Worm (Caenorhabditis elegans) whole organism, midembryonic: ENCODE results near the gene F36F12.3.

Experiments used
- T22C8.4 ChIP-seq: fragments of 200-800 bp; sonication (Bioruptor generic); IDR thresholded peaks from 2 replicates; pipeline ENCODE4 v1.3.6; 2022; ENCODE audit warnings: missing genetic modification characterization, missing compliant biosample characterization
- cog-1 ChIP-seq: sonication (generic microtip); optimal IDR thresholded peaks from 2 replicates; lab custom pipeline; 2016; ENCODE audit warnings: missing genetic modification characterization, missing compliant biosample characterization
- flt-1 ChIP-seq: fragments of 200-800 bp; sonication (Bioruptor generic); IDR thresholded peaks from 2 replicates; pipeline ENCODE4 v1.3.6; 2022; ENCODE audit warnings: missing genetic modification characterization, missing compliant biosample characterization
- klf-2 ChIP-seq: fragments of 200-800 bp; sonication (Bioruptor generic); conservative IDR thresholded peaks from 2 replicates; pipeline ENCODE4 v1.3.6; 2022; ENCODE audit warnings: missing genetic modification reagents, missing genetic modification characterization, missing compliant biosample characterization
- med-1 ChIP-seq: sonication (generic microtip); optimal IDR thresholded peaks from 2 replicates; lab custom pipeline; 2017; ENCODE audit warnings: missing genetic modification characterization, mild to moderate bottlenecking, missing compliant biosample characterization, antibody characterized with exemption, missing genetic modification reagents; ENCODE audit not compliant: insufficient read depth
- ref-1 ChIP-seq: fragments of 200-800 bp; sonication (Bioruptor generic); conservative IDR thresholded peaks from 2 replicates; pipeline ENCODE4 v1.3.6; 2022; ENCODE audit warnings: missing genetic modification reagents, missing genetic modification characterization, missing compliant biosample characterization
- tab-1 ChIP-seq: fragments of 200-800 bp; sonication (Bioruptor generic); IDR thresholded peaks from 2 replicates; pipeline ENCODE4 v1.3.6; 2022; ENCODE audit warnings: missing genetic modification characterization, missing compliant biosample characterization
- ztf-23 ChIP-seq: fragments of 200-800 bp; sonication (Bioruptor generic); IDR thresholded peaks from 2 replicates; pipeline ENCODE4 v1.3.6; 2022; ENCODE audit warnings: missing genetic modification reagents, missing genetic modification characterization, missing compliant biosample characterization
- ztf-29 ChIP-seq: fragments of 200-800 bp; sonication (Bioruptor generic); IDR thresholded peaks from 2 replicates; pipeline ENCODE4 v1.3.6; 2022; ENCODE audit warnings: missing genetic modification reagents, missing genetic modification characterization, missing compliant biosample characterization

The F36F12.3 gene

ce11 chrV:2095772-2096171 lies 10.2 kb downstream of the F36F12.3 start, which contains the start of gene clec-207:
Gene clec-207 (plus strand): TSS chrV:2096072.
- TF ChIP-seq ztf-29 (GFP tag; lab: Robert Waterston, UW) (no peak), med-1 (GFP tag; lab: Kevin White, UChicago) (no peak)

DNA sequence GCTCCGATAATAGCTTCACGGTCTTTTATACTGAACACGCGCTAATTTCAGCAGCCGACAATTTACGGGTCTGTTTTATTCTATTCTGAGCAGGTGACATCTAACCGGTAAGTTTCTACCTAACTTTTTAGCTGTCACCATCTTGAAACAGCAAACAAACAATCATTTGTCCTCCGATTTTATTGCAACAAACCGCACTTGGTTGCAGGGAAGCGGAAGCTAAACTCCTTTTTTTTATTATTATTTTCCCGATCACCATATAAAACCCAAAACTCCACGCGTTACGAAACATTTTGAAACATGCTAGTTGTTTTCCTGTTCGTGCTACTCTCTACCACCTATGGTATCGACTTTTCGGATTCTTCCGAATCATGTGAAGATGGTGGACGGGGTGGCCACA lies 12.1 kb downstream of the F36F12.3 start, which contains the start of gene clec-208:
TSS of gene clec-208 (plus strand) at position 301 of the 400 bp plus-strand sequence.
- TF ChIP-seq med-1 (GFP tag; lab: Kevin White, UChicago) (no peak), ref-1 (GFP tag; lab: Robert Waterston, UW) (no peak), cog-1 (tag; lab: Kevin White, UChicago) (no peak), tab-1 (GFP tag; lab: Robert Waterston, UW) (no peak), ztf-23 (no peak), flt-1 (GFP tag; lab: Robert Waterston, UW) (no peak), T22C8.4 (GFP tag; lab: Robert Waterston, UW) (no peak), klf-2 (GFP tag; lab: Robert Waterston, UW) (no peak), ztf-29 (GFP tag; lab: Robert Waterston, UW) (no peak)

ce11 chrV:2099040-2099439 lies 13.4 kb downstream of the F36F12.3 start, which contains the start of gene F36F12.7:
Gene F36F12.7 (plus strand): TSS chrV:2099340.
- TF ChIP-seq flt-1 (GFP tag; lab: Robert Waterston, UW) (no peak), med-1 (GFP tag; lab: Kevin White, UChicago) (no peak), cog-1 (tag; lab: Kevin White, UChicago) (no peak), ztf-29 (GFP tag; lab: Robert Waterston, UW) (no peak), ztf-23 (no peak), tab-1 (GFP tag; lab: Robert Waterston, UW) (no peak), klf-2 (GFP tag; lab: Robert Waterston, UW) (no peak), T22C8.4 (GFP tag; lab: Robert Waterston, UW) (no peak), ref-1 (GFP tag; lab: Robert Waterston, UW) (no peak)

DNA sequence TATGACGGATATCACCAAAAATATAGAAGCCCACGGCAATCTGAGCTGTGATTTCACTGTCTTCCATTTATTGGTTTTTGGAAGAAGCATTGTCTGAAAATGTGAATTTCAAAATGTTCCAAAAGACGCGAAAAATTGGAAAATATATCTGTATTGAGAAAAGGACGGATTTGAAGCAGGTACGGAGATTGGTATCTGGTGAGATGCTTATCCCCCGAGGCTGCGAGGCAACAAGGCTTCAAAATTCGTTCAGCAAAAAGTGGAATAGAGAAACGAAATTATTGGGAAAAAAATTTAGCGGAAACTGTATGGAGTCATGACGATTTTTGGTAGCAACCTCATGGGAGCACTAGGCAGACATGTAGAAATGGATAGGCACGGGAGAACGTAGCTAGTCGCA lies 17.5 kb downstream of the F36F12.3 start, which contains the start of gene F36F12.1:
TSS of gene F36F12.1 (minus strand) at position 101 of the 400 bp plus-strand sequence.
- TF ChIP-seq flt-1 (GFP tag; lab: Robert Waterston, UW), result no peak
- TF ChIP-seq klf-2 (GFP tag; lab: Robert Waterston, UW), result no peak

DNA sequence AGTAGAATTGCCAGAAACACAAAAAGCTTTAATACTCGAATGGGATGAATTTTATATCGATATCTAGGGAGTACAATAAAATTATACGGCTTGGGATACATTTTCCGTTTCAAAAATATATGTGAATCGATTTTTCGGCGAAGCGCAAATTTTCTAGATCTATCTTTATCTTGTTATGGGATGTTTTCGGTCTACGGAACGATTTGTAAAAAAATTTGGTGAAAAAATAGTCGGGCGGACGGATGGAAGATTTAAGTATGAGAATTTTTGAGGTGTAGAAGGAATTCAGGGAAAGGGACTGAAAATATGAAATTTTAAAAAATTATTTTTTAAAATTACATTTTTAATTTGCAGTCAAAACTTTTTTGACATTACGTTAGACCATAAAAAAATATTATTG lies 20.4 kb downstream of the F36F12.3 start, which contains the start of gene F22F7.4:
TSS of gene F22F7.4 (minus strand) at position 101 of the 400 bp plus-strand sequence.
- TF ChIP-seq ztf-23, result no peak
- TF ChIP-seq flt-1 (GFP tag; lab: Robert Waterston, UW), result no peak

ce11 chrV:2109295-2109694 lies 23.7 kb downstream of the F36F12.3 start, which contains the start of gene ckb-4:
Gene ckb-4 (minus strand): TSS chrV:2109434.
- TF ChIP-seq T22C8.4 (GFP tag; lab: Robert Waterston, UW) (no peak), klf-2 (GFP tag; lab: Robert Waterston, UW) (no peak), ref-1 (GFP tag; lab: Robert Waterston, UW) (no peak), ztf-29 (GFP tag; lab: Robert Waterston, UW) (no peak), cog-1 (tag; lab: Kevin White, UChicago) (no peak), tab-1 (GFP tag; lab: Robert Waterston, UW) (no peak), flt-1 (GFP tag; lab: Robert Waterston, UW) (no peak), ztf-23 (no peak), med-1 (GFP tag; lab: Kevin White, UChicago) (no peak)

ce11 chrV:2110368-2110767 lies 24.8 kb downstream of the F36F12.3 start, which contains the start of gene F22F7.3:
Gene F22F7.3 (plus strand): TSS chrV:2110668.
- TF ChIP-seq T22C8.4 (GFP tag; lab: Robert Waterston, UW), result no peak
- no peak for TF ChIP-seq klf-2 (GFP tag; lab: Robert Waterston, UW)
- no peak for TF ChIP-seq tab-1 (GFP tag; lab: Robert Waterston, UW)
- no peak for TF ChIP-seq flt-1 (GFP tag; lab: Robert Waterston, UW)
- no peak for TF ChIP-seq med-1 (GFP tag; lab: Kevin White, UChicago)
- TF ChIP-seq ref-1 (GFP tag; lab: Robert Waterston, UW), result no peak

- no peak for TF ChIP-seq flt-1 (GFP tag; lab: Robert Waterston, UW)
- TF ChIP-seq klf-2 (GFP tag; lab: Robert Waterston, UW), result no peak
- TF ChIP-seq tab-1 (GFP tag; lab: Robert Waterston, UW), result no peak
- no peak for TF ChIP-seq cog-1 (tag; lab: Kevin White, UChicago)
- TF ChIP-seq med-1 (GFP tag; lab: Kevin White, UChicago), result no peak
- TF ChIP-seq T22C8.4 (GFP tag; lab: Robert Waterston, UW), result no peak
- no peak for TF ChIP-seq ztf-29 (GFP tag; lab: Robert Waterston, UW)
- TF ChIP-seq ref-1 (GFP tag; lab: Robert Waterston, UW), result no peak
- no peak for TF ChIP-seq ztf-23
These were observed 33.0 kb downstream of the F36F12.3 start, which contains the start of gene bgnt-1.2 for ce11 chrV:2118574-2118973. Gene bgnt-1.2 (minus strand): TSS chrV:2118674.

DNA sequence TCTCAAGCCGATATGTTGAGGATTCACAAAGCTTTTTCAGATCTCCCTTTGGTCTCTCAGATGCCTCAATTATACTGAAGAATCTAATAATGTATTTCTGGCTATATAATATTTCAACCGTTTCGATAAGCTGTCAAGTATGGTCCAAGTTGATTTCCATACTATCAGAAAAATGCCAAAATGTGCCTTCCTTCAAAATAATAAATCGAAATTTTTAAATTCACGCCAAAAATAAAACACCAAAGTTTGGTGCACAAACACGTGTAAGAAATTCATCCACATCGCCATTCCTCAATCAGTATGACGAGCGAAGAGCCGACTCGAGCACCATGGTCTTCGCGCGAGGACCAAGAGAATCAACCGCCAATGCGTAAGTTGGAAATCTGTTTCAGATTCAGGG lies 33.9 kb downstream of the F36F12.3 start, which contains the start of gene F22F7.11:
TSS of gene F22F7.11 (plus strand) at position 301 of the 400 bp plus-strand sequence.
- no peak for TF ChIP-seq ref-1 (GFP tag; lab: Robert Waterston, UW)
- no peak for TF ChIP-seq med-1 (GFP tag; lab: Kevin White, UChicago)
- TF ChIP-seq klf-2 (GFP tag; lab: Robert Waterston, UW), result no peak
- no peak for TF ChIP-seq T22C8.4 (GFP tag; lab: Robert Waterston, UW)
- no peak for TF ChIP-seq ztf-29 (GFP tag; lab: Robert Waterston, UW)
- no peak for TF ChIP-seq ztf-23
- no peak for TF ChIP-seq cog-1 (tag; lab: Kevin White, UChicago)
- TF ChIP-seq flt-1 (GFP tag; lab: Robert Waterston, UW), result no peak
- TF ChIP-seq tab-1 (GFP tag; lab: Robert Waterston, UW), result no peak
